Fruit fly (Drosophila melanogaster) whole organism, embryonic: ENCODE measurements around the gene CG17572.

Experiments used
- Aef1 ChIP-seq: fragments of 200-800 bp; sonication (Bioruptor generic); IDR thresholded peaks from 3 replicates; pipeline ENCODE4 v1.3.6; 2022; ENCODE audit warnings: missing biosample characterization, missing genetic modification characterization
- Blimp-1 ChIP-seq: fragments of 200-800 bp; sonication (Bioruptor generic); optimal IDR thresholded peaks from 3 replicates; lab custom pipeline; 2018; ENCODE audit warnings: missing biosample characterization, missing genetic modification characterization, mild to moderate bottlenecking, moderate library complexity, missing genetic modification reagents
- CG10654 ChIP-seq: fragments of 200-800 bp; sonication (Bioruptor generic); optimal IDR thresholded peaks from 2 replicates; lab custom pipeline; 2016; ENCODE audit warnings: missing biosample characterization, missing genetic modification characterization
- CG10959 ChIP-seq: fragments of 200-800 bp; sonication (Bioruptor generic); IDR thresholded peaks from 2 replicates; pipeline ENCODE4 v1.3.6; 2022; ENCODE audit warnings: missing biosample characterization, missing genetic modification characterization
- CG12659 ChIP-seq: fragments of 200-800 bp; sonication (Bioruptor generic); optimal IDR thresholded peaks from 3 replicates; lab custom pipeline; 2017; ENCODE audit warnings: mild to moderate bottlenecking, missing biosample characterization, missing genetic modification reagents, missing genetic modification characterization
- CG12769 ChIP-seq: fragments of 200-800 bp; sonication (Bioruptor generic); optimal IDR thresholded peaks from 2 replicates; lab custom pipeline; 2019; ENCODE audit warnings: missing biosample characterization, mild to moderate bottlenecking, missing genetic modification characterization, moderate library complexity
- CG14014 ChIP-seq: fragments of 200-800 bp; sonication (Bioruptor generic); IDR thresholded peaks from 2 replicates; pipeline ENCODE4 v1.3.6; 2022; ENCODE audit warnings: missing biosample characterization, missing genetic modification characterization
- CG15269 ChIP-seq: fragments of 200-800 bp; sonication (Bioruptor generic); optimal IDR thresholded peaks from 2 replicates; lab custom pipeline; 2018; ENCODE audit warnings: missing biosample characterization, mild to moderate bottlenecking, missing genetic modification characterization, moderate library complexity
- CG15696 ChIP-seq: fragments of 200-800 bp; sonication (Bioruptor generic); optimal IDR thresholded peaks from 2 replicates; lab custom pipeline; 2019; ENCODE audit warnings: missing biosample characterization, mild to moderate bottlenecking, missing genetic modification characterization, moderate library complexity
- CG17359 ChIP-seq: fragments of 200-800 bp; sonication (Bioruptor generic); optimal IDR thresholded peaks from 3 replicates; lab custom pipeline; 2018; ENCODE audit warnings: missing biosample characterization, mild to moderate bottlenecking, missing genetic modification characterization, moderate library complexity
- CG17912 ChIP-seq: fragments of 200-800 bp; sonication (Bioruptor generic); optimal IDR thresholded peaks from 2 replicates; lab custom pipeline; 2018; ENCODE audit warnings: missing biosample characterization, mild to moderate bottlenecking, missing genetic modification characterization
- CG18764 ChIP-seq: fragments of 200-800 bp; sonication (Bioruptor generic); optimal IDR thresholded peaks from 3 replicates; lab custom pipeline; 2016; ENCODE audit warnings: missing biosample characterization, missing genetic modification characterization
- CG2875 ChIP-seq: fragments of 200-800 bp; sonication (Bioruptor generic); optimal IDR thresholded peaks from 2 replicates; lab custom pipeline; 2017; ENCODE audit warnings: missing biosample characterization, mild to moderate bottlenecking, missing genetic modification characterization, missing genetic modification reagents
- CG2889 ChIP-seq: fragments of 200-800 bp; sonication (Bioruptor generic); IDR thresholded peaks from 3 replicates; pipeline ENCODE4 v1.3.6; 2022; ENCODE audit warnings: missing biosample characterization, missing genetic modification characterization
- CG31224 ChIP-seq: fragments of 200-800 bp; sonication (Bioruptor generic); IDR thresholded peaks from 2 replicates; pipeline ENCODE4 v1.3.6; 2022; ENCODE audit warnings: missing biosample characterization, missing genetic modification characterization
- CG3281 ChIP-seq: fragments of 200-800 bp; sonication (Bioruptor generic); optimal IDR thresholded peaks from 3 replicates; lab custom pipeline; 2017; ENCODE audit warnings: missing biosample characterization, mild to moderate bottlenecking, missing genetic modification characterization
- CG3407 ChIP-seq: fragments of 200-800 bp; sonication (Bioruptor generic); optimal IDR thresholded peaks from 2 replicates; lab custom pipeline; 2018; ENCODE audit warnings: missing biosample characterization, mild to moderate bottlenecking, missing genetic modification characterization
- CG3726 ChIP-seq: fragments of 200-800 bp; sonication (Bioruptor generic); IDR thresholded peaks from 3 replicates; pipeline ENCODE4, ENCODE4 v1.3.6; 2022; ENCODE audit warnings: missing biosample characterization, missing genetic modification characterization
- CG4707 ChIP-seq: fragments of 200-800 bp; sonication (Bioruptor generic); optimal IDR thresholded peaks from 2 replicates; lab custom pipeline; 2018; ENCODE audit warnings: missing biosample characterization, mild to moderate bottlenecking, missing genetic modification characterization, moderate library complexity
- CG9215 ChIP-seq: fragments of 200-800 bp; sonication (Bioruptor generic); IDR thresholded peaks from 2 replicates; pipeline ENCODE4 v1.3.6; 2022; ENCODE audit warnings: missing biosample characterization, missing genetic modification characterization
- CG9727 ChIP-seq: fragments of 200-800 bp; sonication (Bioruptor generic); optimal IDR thresholded peaks from 3 replicates; lab custom pipeline; 2017; ENCODE audit warnings: missing biosample characterization, mild to moderate bottlenecking, missing genetic modification characterization
- CG9876 ChIP-seq: fragments of 200-800 bp; sonication (Bioruptor generic); optimal IDR thresholded peaks from 2 replicates; lab custom pipeline; 2016; ENCODE audit warnings: missing biosample characterization, missing genetic modification characterization
- CHES-1-like ChIP-seq: fragments of 200-800 bp; sonication (Bioruptor generic); optimal IDR thresholded peaks from 2 replicates; lab custom pipeline; 2016; ENCODE audit warnings: missing biosample characterization, missing genetic modification characterization
- CkIIα-i1 ChIP-seq: fragments of 200-800 bp; sonication (Bioruptor generic); IDR thresholded peaks from 2 replicates; pipeline ENCODE4 v1.3.6; 2022; ENCODE audit warnings: missing biosample characterization, missing genetic modification characterization
- D19B ChIP-seq: fragments of 200-800 bp; sonication (Bioruptor generic); optimal IDR thresholded peaks from 2 replicates; lab custom pipeline; 2017; ENCODE audit warnings: missing biosample characterization, mild to moderate bottlenecking, missing genetic modification characterization
- Dek ChIP-seq: fragments of 200-800 bp; sonication (Bioruptor generic); optimal IDR thresholded peaks from 3 replicates; lab custom pipeline; 2019; ENCODE audit warnings: missing biosample characterization, mild to moderate bottlenecking, missing genetic modification characterization, moderate library complexity
- Fer3 ChIP-seq: fragments of 200-800 bp; sonication (Bioruptor generic); optimal IDR thresholded peaks from 2 replicates; lab custom pipeline; 2018; ENCODE audit warnings: missing biosample characterization, mild to moderate bottlenecking, missing genetic modification characterization, moderate library complexity
- HHEX ChIP-seq: fragments of 200-800 bp; sonication (Bioruptor generic); optimal IDR thresholded peaks from 3 replicates; lab custom pipeline; 2017; ENCODE audit warnings: missing biosample characterization, mild to moderate bottlenecking, missing genetic modification characterization, missing genetic modification reagents
- HLH54F ChIP-seq: fragments of 200-800 bp; sonication (Bioruptor generic); optimal IDR thresholded peaks from 3 replicates; lab custom pipeline; 2016; ENCODE audit warnings: missing biosample characterization, missing genetic modification characterization
- Hey ChIP-seq: fragments of 200-800 bp; sonication (Bioruptor generic); optimal IDR thresholded peaks from 3 replicates; lab custom pipeline; 2018; ENCODE audit warnings: missing biosample characterization, mild to moderate bottlenecking, missing genetic modification characterization
- Hmx ChIP-seq: fragments of 200-800 bp; sonication (Bioruptor generic); optimal IDR thresholded peaks from 2 replicates; lab custom pipeline; 2016; ENCODE audit warnings: missing biosample characterization, missing genetic modification characterization
- Med ChIP-seq: fragments of 200-800 bp; sonication (Bioruptor generic); peaks from one replicate; lab custom pipeline; 2016; ENCODE audit warnings: missing biosample characterization, missing genetic modification characterization, mild to moderate bottlenecking, inconsistent platforms, moderate library complexity
- Nf-YA ChIP-seq: fragments of 200-800 bp; sonication (Bioruptor generic); IDR thresholded peaks from 2 replicates; pipeline ENCODE4 v1.3.6; 2022; ENCODE audit warnings: missing biosample characterization, missing genetic modification characterization
- Nf-YC ChIP-seq: fragments of 200-800 bp; optimal IDR thresholded peaks from 3 replicates; lab custom pipeline; 2019; ENCODE audit warnings: missing biosample characterization, mild to moderate bottlenecking, missing genetic modification characterization, moderate library complexity
- Scr ChIP-seq: fragments of 200-800 bp; sonication (Bioruptor generic); IDR thresholded peaks from 2 replicates; pipeline ENCODE4 v1.3.6; 2022; ENCODE audit warnings: missing biosample characterization, missing genetic modification characterization; ENCODE audit not compliant: partially characterized antibody
- Vsx1 ChIP-seq: fragments of 200-800 bp; sonication (Bioruptor generic); optimal IDR thresholded peaks from 2 replicates; lab custom pipeline; 2017; ENCODE audit warnings: missing biosample characterization, mild to moderate bottlenecking, missing genetic modification characterization, missing genetic modification reagents
- ab ChIP-seq: fragments of 200-800 bp; sonication (Bioruptor generic); optimal IDR thresholded peaks from 2 replicates; lab custom pipeline; 2016; ENCODE audit warnings: missing biosample characterization, missing genetic modification characterization
- ash1 ChIP-seq: fragments of 200-800 bp; sonication (Bioruptor generic); optimal IDR thresholded peaks from 2 replicates; lab custom pipeline; 2018; ENCODE audit warnings: missing biosample characterization, mild to moderate bottlenecking, missing genetic modification characterization
- chif ChIP-seq, 2 experiments: fragments of 200-800 bp; sonication (Bioruptor generic); optimal IDR thresholded peaks; 3 replicates each; lab custom pipeline; 2016; ENCODE audit warnings: missing biosample characterization in 2 of 2, missing genetic modification characterization in 2 of 2
- corto ChIP-seq: fragments of 200-800 bp; sonication (Bioruptor generic); optimal IDR thresholded peaks from 2 replicates; lab custom pipeline; 2016; ENCODE audit warnings: missing biosample characterization, mild to moderate bottlenecking, missing genetic modification characterization, moderate library complexity
- dpn ChIP-seq, 2 experiments: fragments of 200-800 bp; sonication (Bioruptor generic); optimal IDR thresholded peaks; 3 replicates each; lab custom pipeline; 2016; ENCODE audit warnings: missing biosample characterization in 2 of 2, missing genetic modification characterization in 2 of 2
- en ChIP-seq: fragments of 200-800 bp; sonication (Bioruptor generic); optimal IDR thresholded peaks from 2 replicates; lab custom pipeline; 2016; ENCODE audit warnings: missing biosample characterization, missing genetic modification characterization
- grn ChIP-seq: fragments of 200-800 bp; sonication (Bioruptor generic); optimal IDR thresholded peaks from 3 replicates; lab custom pipeline; 2017; ENCODE audit warnings: missing biosample characterization, missing genetic modification characterization
- klu ChIP-seq: fragments of 200-800 bp; sonication (Bioruptor generic); IDR thresholded peaks from 2 replicates; pipeline ENCODE4 v1.3.6; 2022; ENCODE audit warnings: missing biosample characterization, missing genetic modification characterization
- lbe ChIP-seq: fragments of 200-800 bp; sonication (Bioruptor generic); optimal IDR thresholded peaks from 2 replicates; lab custom pipeline; 2016; ENCODE audit warnings: missing biosample characterization, mild to moderate bottlenecking, missing genetic modification characterization
- onecut ChIP-seq: fragments of 200-800 bp; sonication (Bioruptor generic); IDR thresholded peaks from 2 replicates; pipeline ENCODE4 v1.3.6; 2022; ENCODE audit warnings: missing biosample characterization, missing genetic modification characterization
- pho ChIP-seq: fragments of 200-800 bp; sonication (Bioruptor generic); optimal IDR thresholded peaks from 2 replicates; lab custom pipeline; 2016; ENCODE audit warnings: missing biosample characterization, missing genetic modification characterization
- sug ChIP-seq: fragments of 200-800 bp; optimal IDR thresholded peaks from 2 replicates; lab custom pipeline; 2019; ENCODE audit warnings: missing biosample characterization, mild to moderate bottlenecking, missing genetic modification characterization, moderate library complexity
- tgo ChIP-seq: fragments of 200-800 bp; sonication (Bioruptor generic); IDR thresholded peaks from 3 replicates; pipeline ENCODE4 v1.3.6; 2022; ENCODE audit warnings: missing biosample characterization, missing genetic modification characterization
- zf30C ChIP-seq: fragments of 200-800 bp; sonication (Bioruptor generic); optimal IDR thresholded peaks from 3 replicates; lab custom pipeline; 2018; ENCODE audit warnings: missing biosample characterization, mild to moderate bottlenecking, missing genetic modification characterization
- zfh2 ChIP-seq: fragments of 200-800 bp; sonication (Bioruptor generic); optimal IDR thresholded peaks from 2 replicates; lab custom pipeline; 2016; ENCODE audit warnings: missing biosample characterization, missing genetic modification characterization

The CG17572 gene

DNA sequence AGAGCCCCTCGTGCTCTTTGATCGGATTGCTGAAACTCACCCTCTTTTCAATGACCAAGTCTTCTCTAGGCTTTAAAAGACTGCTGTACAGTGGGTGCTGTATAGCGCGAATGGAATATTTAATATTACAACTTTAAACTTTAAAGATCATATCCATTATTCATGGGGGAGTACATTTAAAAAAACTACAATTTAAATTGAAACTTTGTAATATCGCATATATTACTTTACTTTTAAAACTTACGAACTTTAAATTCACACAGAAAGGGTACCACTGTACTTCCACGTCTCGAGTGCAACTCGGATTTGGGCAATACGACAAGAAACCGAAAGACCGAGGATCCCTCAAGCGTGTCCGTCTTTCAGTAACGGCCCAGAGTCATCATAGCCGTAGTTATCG lies 15.0 kb downstream of the CG17572 start, which contains the start of gene Phlpp (continued):
- TF ChIP-seq HHEX = peak; percentile 8
- TF ChIP-seq grn (GFP tag; lab: Kevin White, UChicago) = no peak
- TF ChIP-seq CG17912 = no peak
- no peak for TF ChIP-seq CG2889 (GFP tag; lab: Robert Waterston, UW)
- peak; percentile 61 for TF ChIP-seq CG4707 (GFP tag; lab: Kevin White, UChicago)
- peak; percentile 12 for TF ChIP-seq CG9727 (GFP tag; lab: Kevin White, UChicago)
- no peak for TF ChIP-seq CG3726 (GFP tag; lab: Robert Waterston, UW)
- TF ChIP-seq ab (GFP tag; lab: Kevin White, UChicago) = no peak
- peak; percentile 60 for TF ChIP-seq CG15696
- no peak for TF ChIP-seq corto
- no peak for TF ChIP-seq lbe (GFP tag; lab: Kevin White, UChicago)
- peak in 1 of 2 experiments; percentile 14 for TF ChIP-seq chif (GFP tag; optimal IDR thresholded peaks at IDR 0.05; lab: Kevin White, UChicago)
- TF ChIP-seq CG12769 (tag; lab: Kevin White, UChicago) = no peak
- peak; percentile 18; the same call in 1 of the 3 replicates for TF ChIP-seq Aef1 (GFP tag; lab: Robert Waterston, UW)
- TF ChIP-seq klu (GFP tag; lab: Robert Waterston, UW) = no peak
- no peak for TF ChIP-seq CG12659 (GFP tag; lab: Kevin White, UChicago)
- no peak for TF ChIP-seq Scr (GFP tag; lab: Robert Waterston, UW)
- TF ChIP-seq CG14014 (GFP tag; lab: Robert Waterston, UW) = peak; percentile 56; the same call in 1 of the 2 replicates
- TF ChIP-seq Hey (tag; lab: Kevin White, UChicago) = no peak
- no peak for TF ChIP-seq CG31224 (GFP tag; lab: Robert Waterston, UW)
- no peak for TF ChIP-seq zfh2 (GFP tag; lab: Kevin White, UChicago)
- no peak for TF ChIP-seq CG3281 (GFP tag; lab: Kevin White, UChicago)
- TF ChIP-seq Fer3 (tag; lab: Kevin White, UChicago) = peak; percentile 55
- peak; percentile 28; the same call in 1 of the 2 replicates for TF ChIP-seq CG9215
- no peak for TF ChIP-seq ash1 (GFP tag; lab: Kevin White, UChicago)
- TF ChIP-seq CG18764 (GFP tag; lab: Kevin White, UChicago) = no peak
- TF ChIP-seq HLH54F (GFP tag; lab: Kevin White, UChicago) = no peak
- TF ChIP-seq CHES-1-like (GFP tag; lab: Kevin White, UChicago) = no peak
- TF ChIP-seq CG10959 = peak; percentile 71
- no peak for TF ChIP-seq pho (GFP tag; lab: Kevin White, UChicago)
- TF ChIP-seq Nf-YC (tag; lab: Kevin White, UChicago) = no peak
- TF ChIP-seq Dek = no peak
- TF ChIP-seq zf30C (GFP tag; lab: Kevin White, UChicago) = no peak
- peak; percentile 68 for TF ChIP-seq tgo (GFP tag; lab: Robert Waterston, UW)
- no peak for TF ChIP-seq Blimp-1
- TF ChIP-seq CG17359 (tag; lab: Kevin White, UChicago) = peak; percentile 68
- TF ChIP-seq CG9876 (GFP tag; lab: Kevin White, UChicago) = no peak
- TF ChIP-seq dpn (GFP tag; optimal IDR thresholded peaks at IDR 0.05; lab: Kevin White, UChicago) = peak; percentile 2 to 5
- TF ChIP-seq CG10654 (GFP tag; lab: Kevin White, UChicago) = peak; percentile 9
- no peak for TF ChIP-seq CkIIα-i1 (GFP tag; lab: Robert Waterston, UW)
- TF ChIP-seq onecut = 0 out of 2 replicates have a peak, but pooled peaks have one; percentile 33
- peak; percentile 47; the same call in 1 of the 2 replicates for TF ChIP-seq Nf-YA (GFP tag; lab: Robert Waterston, UW)
- no peak for TF ChIP-seq D19B (GFP tag; lab: Kevin White, UChicago)
- TF ChIP-seq Vsx1 (GFP tag; lab: Kevin White, UChicago) = no peak
- TF ChIP-seq Med (GFP tag; lab: Kevin White, UChicago) = peak; percentile 60
- TF ChIP-seq en (GFP tag; lab: Kevin White, UChicago) = peak; percentile 28
- no peak for TF ChIP-seq sug (tag; lab: Kevin White, UChicago)
- peak; percentile 23 for TF ChIP-seq CG2875
- TF ChIP-seq CG3407 = no peak
- TF ChIP-seq CG15269 (tag; lab: Kevin White, UChicago) = no peak
- no peak for TF ChIP-seq Hmx (GFP tag; lab: Kevin White, UChicago)
